Worm (Caenorhabditis elegans): ENCODE measurements around the gene gba-4.

gba-4 gene

DNA sequence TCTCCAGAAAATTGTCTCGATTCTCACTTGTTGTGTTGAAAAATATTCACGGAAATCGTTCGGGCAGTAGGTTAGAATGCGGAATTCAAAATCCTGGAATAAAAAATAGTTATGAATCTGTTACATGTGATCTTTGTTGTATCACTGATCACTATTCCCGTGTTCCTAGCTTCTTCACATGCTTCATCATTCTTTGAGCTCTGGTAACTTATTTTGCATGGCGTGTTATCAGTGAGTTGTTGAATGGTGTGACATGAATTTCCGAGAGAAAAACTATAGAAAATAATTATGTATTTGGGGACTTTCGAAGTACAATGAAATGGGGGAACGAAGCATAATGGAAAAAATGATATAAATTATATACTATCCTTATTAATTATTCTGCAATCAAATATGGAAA lies 42.9 kb upstream of the gba-4 start (continued):
- TF ChIP-seq egl-44 (GFP tag; IDR thresholded peaks at IDR 0.05) (no peak), F33H1.4 (GFP tag; IDR thresholded peaks at IDR 0.05) (no peak), ama-1 (optimal IDR thresholded peaks at IDR 0.05) (no peak), ama-1 (GFP tag; optimal IDR thresholded peaks at IDR 0.05) (no peak), F23B12.7 (tag; optimal IDR thresholded peaks at IDR 0.05; ENCODE audit: insufficient read depth) (no peak), F57A8.1 (GFP tag; optimal IDR thresholded peaks at IDR 0.05) (no peak), Y95B8A.8 (GFP tag; IDR thresholded peaks at IDR 0.05) (no peak), hlh-26 (GFP tag; conservative IDR thresholded peaks at IDR 0.05) (no peak), bed-1 (GFP tag; IDR thresholded peaks at IDR 0.05) (no peak), K12H6.12 (tag; optimal IDR thresholded peaks at IDR 0.05) (no peak), F22D6.2 (tag; optimal IDR thresholded peaks at IDR 0.05) (no peak), lir-1 (GFP tag; conservative IDR thresholded peaks at IDR 0.05) (no peak), ztf-26 (tag; optimal IDR thresholded peaks at IDR 0.05) (no peak), ztf-28 (GFP tag; IDR thresholded peaks at IDR 0.05) (no peak), B0336.3 (GFP tag; IDR thresholded peaks at IDR 0.05) (0 out of 2 replicates have a peak, but pooled peaks have one; percentile 10), Y79H2A.3 (GFP tag; conservative IDR thresholded peaks at IDR 0.05) (no peak), hmg-1.2 (GFP tag; IDR thresholded peaks at IDR 0.05) (0 out of 2 replicates have a peak, but pooled peaks have one; percentile 16), snpc-4 (GFP tag; optimal IDR thresholded peaks at IDR 0.05) (no peak), snpc-4 (tag; optimal IDR thresholded peaks at IDR 0.05) (peak in 1 of 4 experiments; percentile 45), chd-7 (tag; optimal IDR thresholded peaks at IDR 0.05) (no peak), rcor-1 (GFP tag; IDR thresholded peaks at IDR 0.05) (no peak), lin-54 (GFP tag; optimal IDR thresholded peaks at IDR 0.05) (no peak), fkh-3 (tag; optimal IDR thresholded peaks at IDR 0.05) (no peak)

ce11 chrIV:5391507-5392057 lies 40.9 kb upstream of the gba-4 start, which contains the start of the genes htp-1 and ZK616.5:
Gene htp-1, minus strand, starts transcription at chrIV:5391557.
Gene ZK616.5, plus strand, starts transcription at chrIV:5391929.
- TF ChIP-seq let-526 (GFP tag; IDR thresholded peaks at IDR 0.05) (no peak), madf-6 (GFP tag; IDR thresholded peaks at IDR 0.05) (peak; percentile 41; the same call in 1 of the 2 replicates), sptf-2 (GFP tag; optimal IDR thresholded peaks at IDR 0.05) (no peak), snpc-4 (GFP tag; optimal IDR thresholded peaks at IDR 0.05) (no peak), snpc-4 (tag; optimal IDR thresholded peaks at IDR 0.05) (peak in 3 of 4 experiments; percentile 19 to 67 (median 63)), F49E8.2 (tag; optimal IDR thresholded peaks at IDR 0.05; ENCODE audit: insufficient read depth) (peak; percentile 7), efl-1 (GFP tag; optimal IDR thresholded peaks at IDR 0.05) (no peak), lsl-1 (GFP tag; optimal IDR thresholded peaks at IDR 0.05) (peak; percentile 79), egrh-3 (GFP tag; IDR thresholded peaks at IDR 0.05) (no peak), F33H1.4 (GFP tag; IDR thresholded peaks at IDR 0.05) (peak; percentile 67)

DNA sequence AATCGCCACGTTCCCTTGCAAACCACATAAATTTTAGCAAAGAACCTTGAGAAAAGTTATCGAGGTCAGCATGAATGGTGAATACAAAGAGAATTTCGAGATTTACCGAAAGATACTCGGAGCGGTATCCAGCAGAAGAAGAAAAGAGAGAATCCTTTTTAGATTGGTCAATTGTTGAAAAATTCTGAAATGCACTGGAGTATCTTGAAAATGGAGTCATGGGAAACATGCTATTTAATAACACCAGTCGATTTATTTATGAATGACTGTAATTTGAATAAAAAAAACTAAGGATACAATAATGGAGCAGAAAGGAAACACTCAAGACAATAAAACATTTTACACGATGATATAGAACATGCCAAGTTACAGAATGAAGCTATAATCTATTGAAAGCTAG lies 39.3 kb upstream of the gba-4 start:
- TF ChIP-seq attf-6 (GFP tag; IDR thresholded peaks at IDR 0.05) (peak; percentile 84), sdz-38 (tag; optimal IDR thresholded peaks at IDR 0.05) (no peak), hrde-1 (tag; optimal IDR thresholded peaks at IDR 0.05; ENCODE audit: borderline replicate concordance) (peak; percentile 67), F55B11.4 (tag; optimal IDR thresholded peaks at IDR 0.05; ENCODE audit: borderline replicate concordance, insufficient read depth) (no peak), F33H1.4 (GFP tag; IDR thresholded peaks at IDR 0.05) (peak; percentile 39), nfyb-1 (GFP tag; IDR thresholded peaks at IDR 0.05) (no peak), nfya-2 (GFP tag; IDR thresholded peaks at IDR 0.05) (no peak), mxl-1 (tag; optimal IDR thresholded peaks at IDR 0.05) (no peak), F39B2.1 (GFP tag; IDR thresholded peaks at IDR 0.05) (no peak), chd-7 (tag; optimal IDR thresholded peaks at IDR 0.05) (peak; percentile 15), lin-54 (GFP tag; optimal IDR thresholded peaks at IDR 0.05) (peak; percentile 57), snpc-1.3 (tag; optimal IDR thresholded peaks at IDR 0.05; ENCODE audit: insufficient read depth) (peak; percentile 71), ccch-3 (GFP tag; optimal IDR thresholded peaks at IDR 0.05) (no peak), gei-17 (GFP tag; optimal IDR thresholded peaks at IDR 0.05) (no peak), pha-4 (tag; optimal IDR thresholded peaks at IDR 0.05) (no peak), ceh-58 (GFP tag; IDR thresholded peaks at IDR 0.05) (0 out of 2 replicates have a peak, but pooled peaks have one; percentile 51), tbp1 (GFP tag; optimal IDR thresholded peaks at IDR 0.05) (peak; percentile 22), Y53G8AR.9 (GFP tag; conservative IDR thresholded peaks at IDR 0.05) (peak; percentile 73), lsl-1 (GFP tag; optimal IDR thresholded peaks at IDR 0.05) (peak; percentile 32), F49E8.2 (tag; optimal IDR thresholded peaks at IDR 0.05; ENCODE audit: insufficient read depth) (peak; percentile 48), nhr-90 (tag; optimal IDR thresholded peaks at IDR 0.05) (no peak)

All from whole organism, young adult.